Fruit fly (Drosophila melanogaster) whole organism, wandering third instar larva: ENCODE results near the gene sr.

ENCODE experiments used
- Dif ChIP-seq: fragments of 200-275, 200-300 bp; sonication (Bioruptor generic); optimal IDR thresholded peaks from 2 replicates; lab custom pipeline; 2018; ENCODE audit warnings: missing biosample characterization, missing genetic modification characterization; ENCODE audit not compliant: partially characterized antibody
- GATAd ChIP-seq: sonication (Bioruptor generic); optimal IDR thresholded peaks from 2 replicates; lab custom pipeline; 2016; ENCODE audit warnings: missing biosample characterization, missing genetic modification characterization
- Rel ChIP-seq, 2 experiments: fragments of 200-800 bp; sonication (Bioruptor generic) in 1 of 2; optimal IDR thresholded peaks; 2 replicates in 1 of 2; 3 replicates in 1 of 2; lab custom pipeline; 2016 to 2019; ENCODE audit warnings: mild to moderate bottlenecking in 2 of 2, missing biosample characterization in 2 of 2, missing genetic modification characterization in 2 of 2, moderate library complexity in 1 of 2
- h ChIP-seq: fragments of 200-800 bp; sonication (Bioruptor generic); optimal IDR thresholded peaks from 3 replicates; lab custom pipeline; 2016; ENCODE audit warnings: missing biosample characterization, mild to moderate bottlenecking, missing genetic modification characterization
- psq ChIP-seq: fragments of 200-800 bp; sonication (Bioruptor generic); optimal IDR thresholded peaks from 3 replicates; lab custom pipeline; 2017; ENCODE audit warnings: missing biosample characterization, mild to moderate bottlenecking, missing genetic modification characterization, moderate library complexity
- tai ChIP-seq: sonication (Bioruptor generic); optimal IDR thresholded peaks from 2 replicates; lab custom pipeline; 2016; ENCODE audit warnings: missing biosample characterization, missing genetic modification characterization
- usp ChIP-seq: fragments of >200 bp; optimal IDR thresholded peaks from 2 replicates; lab custom pipeline; 2017; ENCODE audit warnings: missing biosample characterization, missing genetic modification characterization
- woc ChIP-seq: sonication (Bioruptor generic); optimal IDR thresholded peaks from 2 replicates; lab custom pipeline; 2016; ENCODE audit warnings: missing biosample characterization, mild to moderate bottlenecking, missing genetic modification characterization

dm6 chr3R:18104261-18104792 lies 13.7 kb downstream of the sr start:
- TF ChIP-seq woc (GFP tag; lab: Kevin White, UChicago) (no peak), tai (no peak), GATAd (GFP tag; lab: Kevin White, UChicago) (no peak), h (GFP tag; lab: Kevin White, UChicago) (no peak), Dif (GFP tag; lab: Kevin White, UChicago) (no peak), psq (GFP tag; lab: Kevin White, UChicago) (no peak), Rel (GFP tag; optimal IDR thresholded peaks at IDR 0.05; lab: Kevin White, UChicago) (no peak), Rel (tag; optimal IDR thresholded peaks at IDR 0.05; lab: Kevin White, UChicago) (no peak), usp (GFP tag; lab: Kevin White, UChicago) (no peak)
